Worm (Caenorhabditis elegans) whole organism, late embryonic: ENCODE results near the gene R04A9.7.

Experiments used
- C08G9.2 ChIP-seq: sonication (generic microtip); optimal IDR thresholded peaks from 2 replicates; lab custom pipeline; 2016; ENCODE audit warnings: mild to moderate bottlenecking, missing genetic modification characterization, moderate library complexity, missing compliant biosample characterization
- F13H6.1 ChIP-seq: sonication (generic microtip); optimal IDR thresholded peaks from 2 replicates; lab custom pipeline; 2016; ENCODE audit warnings: missing genetic modification characterization, missing compliant biosample characterization
- K09A11.1 ChIP-seq: sonication (generic microtip); optimal IDR thresholded peaks from 2 replicates; lab custom pipeline; 2017; ENCODE audit warnings: antibody characterized with exemption, mild to moderate bottlenecking, missing genetic modification characterization, missing compliant biosample characterization; ENCODE audit not compliant: insufficient read depth
- T23F11.4 ChIP-seq: fragments of 200-800 bp; sonication (Bioruptor generic); optimal IDR thresholded peaks from 2 replicates; lab custom pipeline; 2018; ENCODE audit warnings: mild to moderate bottlenecking, missing genetic modification characterization, missing compliant biosample characterization
- ahr-1 ChIP-seq: sonication (generic microtip); optimal IDR thresholded peaks from 2 replicates; lab custom pipeline; 2016; ENCODE audit warnings: missing genetic modification characterization, missing compliant biosample characterization
- ama-1 ChIP-seq: fragments of 150-350 bp; optimal IDR thresholded peaks from 2 replicates; lab custom pipeline; 2014
- ceh-18 ChIP-seq: sonication (generic microtip); optimal IDR thresholded peaks from 2 replicates; lab custom pipeline; 2016; ENCODE audit warnings: missing genetic modification characterization, missing compliant biosample characterization
- ceh-19 ChIP-seq: fragments of 200-800 bp; sonication (Bioruptor generic); optimal IDR thresholded peaks from 2 replicates; lab custom pipeline; 2018; ENCODE audit warnings: mild to moderate bottlenecking, missing genetic modification characterization, missing compliant biosample characterization
- ceh-2 ChIP-seq: sonication (generic microtip); optimal IDR thresholded peaks from 2 replicates; lab custom pipeline; 2016; ENCODE audit warnings: missing genotype, missing genetic modification characterization, missing compliant biosample characterization
- ceh-22 ChIP-seq: sonication (generic microtip); optimal IDR thresholded peaks from 2 replicates; lab custom pipeline; 2017; ENCODE audit warnings: missing biosample characterization, missing genetic modification characterization
- ceh-31 ChIP-seq: sonication (generic microtip); optimal IDR thresholded peaks from 2 replicates; lab custom pipeline; 2016; ENCODE audit warnings: missing genetic modification characterization, missing compliant biosample characterization
- ceh-34 ChIP-seq: sonication (generic microtip); optimal IDR thresholded peaks from 2 replicates; lab custom pipeline; 2016; ENCODE audit warnings: mild to moderate bottlenecking, missing genetic modification characterization, missing compliant biosample characterization
- ceh-6 ChIP-seq: fragments of 200-800 bp; sonication (Bioruptor generic); optimal IDR thresholded peaks from 2 replicates; lab custom pipeline; 2018; ENCODE audit warnings: mild to moderate bottlenecking, missing genetic modification characterization, missing compliant biosample characterization
- ceh-9 ChIP-seq: sonication (generic microtip); optimal IDR thresholded peaks from 2 replicates; lab custom pipeline; 2016; ENCODE audit warnings: mild to moderate bottlenecking, missing genetic modification characterization, inconsistent platforms, missing compliant biosample characterization
- che-1 ChIP-seq: sonication (generic microtip); optimal IDR thresholded peaks from 2 replicates; lab custom pipeline; 2016; ENCODE audit warnings: mild to moderate bottlenecking, missing genetic modification characterization, missing compliant biosample characterization
- dmd-4 ChIP-seq: sonication (generic microtip); optimal IDR thresholded peaks from 2 replicates; lab custom pipeline; 2016; ENCODE audit warnings: borderline replicate concordance, missing genetic modification characterization, missing compliant biosample characterization
- elt-2 ChIP-seq: sonication (generic microtip); optimal IDR thresholded peaks from 2 replicates; lab custom pipeline; 2016; ENCODE audit warnings: missing genetic modification reagents, missing genetic modification characterization, missing compliant biosample characterization
- elt-4 ChIP-seq: sonication (generic microtip); optimal IDR thresholded peaks from 2 replicates; lab custom pipeline; 2016; ENCODE audit warnings: missing genetic modification characterization, missing compliant biosample characterization
- eyg-1 ChIP-seq: sonication (generic microtip); optimal IDR thresholded peaks from 2 replicates; lab custom pipeline; 2016; ENCODE audit warnings: missing genotype, missing genetic modification characterization, missing compliant biosample characterization
- fax-1 ChIP-seq: sonication (generic microtip); optimal IDR thresholded peaks from 2 replicates; lab custom pipeline; 2016; ENCODE audit warnings: missing genotype, missing genetic modification characterization, missing compliant biosample characterization
- fkh-10 ChIP-seq: fragments of 150-350 bp; optimal IDR thresholded peaks from 2 replicates; lab custom pipeline; 2014; ENCODE audit warnings: missing biosample characterization, missing genetic modification reagents, missing genetic modification characterization
- fkh-6 ChIP-seq: sonication (generic microtip); optimal IDR thresholded peaks from 2 replicates; lab custom pipeline; 2016; ENCODE audit warnings: missing genetic modification characterization, missing compliant biosample characterization
- gmeb-2 ChIP-seq: sonication (generic microtip); optimal IDR thresholded peaks from 2 replicates; lab custom pipeline; 2016; ENCODE audit warnings: missing genetic modification characterization, inconsistent platforms, missing compliant biosample characterization
- hlh-13 ChIP-seq: fragments of 200-800 bp; sonication (Bioruptor generic); optimal IDR thresholded peaks from 2 replicates; lab custom pipeline; 2018; ENCODE audit warnings: mild to moderate bottlenecking, missing genetic modification characterization, missing compliant biosample characterization
- hlh-30 ChIP-seq: sonication (generic microtip); optimal IDR thresholded peaks from 2 replicates; lab custom pipeline; 2017; ENCODE audit warnings: antibody characterized with exemption, missing genetic modification characterization, missing compliant biosample characterization; ENCODE audit not compliant: insufficient read depth
- hlh-6 ChIP-seq: sonication (generic microtip); optimal IDR thresholded peaks from 2 replicates; lab custom pipeline; 2016; ENCODE audit warnings: missing genotype, missing genetic modification characterization, missing compliant biosample characterization
- lim-6 ChIP-seq: sonication (generic microtip); optimal IDR thresholded peaks from 2 replicates; lab custom pipeline; 2016; ENCODE audit warnings: missing genetic modification characterization, missing compliant biosample characterization
- nfya-1 ChIP-seq: sonication (generic microtip); optimal IDR thresholded peaks from 2 replicates; lab custom pipeline; 2017; ENCODE audit warnings: missing genetic modification characterization, mild to moderate bottlenecking, missing compliant biosample characterization, antibody characterized with exemption, moderate library complexity
- nhr-11 ChIP-seq: fragments of 150-350 bp; optimal IDR thresholded peaks from 2 replicates; lab custom pipeline; 2014; ENCODE audit warnings: missing biosample characterization, missing genetic modification characterization
- odd-2 ChIP-seq: sonication (generic microtip); optimal IDR thresholded peaks from 2 replicates; lab custom pipeline; 2017; ENCODE audit warnings: antibody characterized with exemption, mild to moderate bottlenecking, missing genetic modification characterization, missing compliant biosample characterization
- pag-3 ChIP-seq: sonication (generic microtip); optimal IDR thresholded peaks from 2 replicates; lab custom pipeline; 2016; ENCODE audit warnings: missing compliant biosample characterization, missing genetic modification characterization, borderline replicate concordance
- pat-9 ChIP-seq: fragments of 200-800 bp; sonication (Bioruptor generic); optimal IDR thresholded peaks from 2 replicates; lab custom pipeline; 2018; ENCODE audit warnings: mild to moderate bottlenecking, missing genetic modification characterization, moderate library complexity, missing compliant biosample characterization
- pqm-1 ChIP-seq: sonication (generic microtip); optimal IDR thresholded peaks from 2 replicates; lab custom pipeline; 2016; ENCODE audit warnings: missing genetic modification characterization, missing compliant biosample characterization
- pros-1 ChIP-seq: fragments of 150-350 bp; optimal IDR thresholded peaks from 2 replicates; lab custom pipeline; 2014; ENCODE audit warnings: missing biosample characterization, missing genetic modification reagents, missing genetic modification characterization
- sdc-2 ChIP-seq: sonication (generic microtip); optimal IDR thresholded peaks from 2 replicates; lab custom pipeline; 2016; ENCODE audit warnings: missing genotype, missing genetic modification characterization, missing compliant biosample characterization
- sox-2 ChIP-seq: fragments of 200-800 bp; sonication (Bioruptor generic); IDR thresholded peaks from 2 replicates; pipeline ENCODE4 v1.3.6; 2022; ENCODE audit warnings: missing genetic modification reagents, missing genetic modification characterization, missing compliant biosample characterization
- sox-4 ChIP-seq: sonication (generic microtip); optimal IDR thresholded peaks from 2 replicates; lab custom pipeline; 2017; ENCODE audit warnings: mild to moderate bottlenecking, missing genetic modification characterization, inconsistent platforms, missing compliant biosample characterization
- syd-9 ChIP-seq: sonication (generic microtip); optimal IDR thresholded peaks from 2 replicates; lab custom pipeline; 2016; ENCODE audit warnings: mild to moderate bottlenecking, missing genetic modification characterization, moderate library complexity, missing compliant biosample characterization
- tbx-2 ChIP-seq: sonication (generic microtip); optimal IDR thresholded peaks from 2 replicates; lab custom pipeline; 2016; ENCODE audit warnings: missing genetic modification characterization, missing compliant biosample characterization
- tbx-7 ChIP-seq: sonication (generic microtip); optimal IDR thresholded peaks from 2 replicates; lab custom pipeline; 2016; ENCODE audit warnings: missing genotype, missing genetic modification characterization, missing compliant biosample characterization
- ttx-3 ChIP-seq: sonication (generic microtip); optimal IDR thresholded peaks from 2 replicates; lab custom pipeline; 2016; ENCODE audit warnings: missing genetic modification reagents, missing genetic modification characterization, missing compliant biosample characterization
- unc-42 ChIP-seq: sonication (generic microtip); optimal IDR thresholded peaks from 2 replicates; lab custom pipeline; 2016; ENCODE audit warnings: missing genotype, missing genetic modification characterization, missing compliant biosample characterization
- unc-86 ChIP-seq: sonication (generic microtip); optimal IDR thresholded peaks from 2 replicates; lab custom pipeline; 2016; ENCODE audit warnings: missing genetic modification characterization, missing compliant biosample characterization
- ztf-16 ChIP-seq: sonication (generic microtip); optimal IDR thresholded peaks from 2 replicates; lab custom pipeline; 2017; ENCODE audit warnings: missing genetic modification characterization, missing compliant biosample characterization

Gene R04A9.7

DNA sequence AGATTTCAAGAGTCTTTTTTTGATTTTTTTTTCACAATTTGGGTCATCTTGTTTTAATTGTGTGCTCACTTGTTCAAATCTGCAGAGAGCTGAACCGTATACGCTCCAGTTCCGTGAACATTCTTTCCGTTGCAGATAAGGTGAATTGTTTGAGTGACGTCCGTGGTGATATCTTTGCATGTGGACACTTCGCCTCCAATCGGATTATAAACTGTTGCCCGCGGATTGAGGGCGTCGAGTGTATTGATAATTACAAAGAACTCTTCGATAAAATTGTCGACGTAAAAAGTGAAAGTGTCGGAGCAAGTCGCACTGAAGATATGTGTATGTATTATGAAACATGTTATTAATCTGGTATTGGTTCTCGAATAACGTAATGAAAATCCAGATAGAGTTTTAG lies 29.1 kb upstream of the R04A9.7 start:
- TF ChIP-seq fkh-6 (tag; lab: Kevin White, UChicago) (no peak), hlh-13 (GFP tag; lab: Kevin White, UChicago) (no peak), elt-4 (tag; lab: Kevin White, UChicago) (no peak)

DNA sequence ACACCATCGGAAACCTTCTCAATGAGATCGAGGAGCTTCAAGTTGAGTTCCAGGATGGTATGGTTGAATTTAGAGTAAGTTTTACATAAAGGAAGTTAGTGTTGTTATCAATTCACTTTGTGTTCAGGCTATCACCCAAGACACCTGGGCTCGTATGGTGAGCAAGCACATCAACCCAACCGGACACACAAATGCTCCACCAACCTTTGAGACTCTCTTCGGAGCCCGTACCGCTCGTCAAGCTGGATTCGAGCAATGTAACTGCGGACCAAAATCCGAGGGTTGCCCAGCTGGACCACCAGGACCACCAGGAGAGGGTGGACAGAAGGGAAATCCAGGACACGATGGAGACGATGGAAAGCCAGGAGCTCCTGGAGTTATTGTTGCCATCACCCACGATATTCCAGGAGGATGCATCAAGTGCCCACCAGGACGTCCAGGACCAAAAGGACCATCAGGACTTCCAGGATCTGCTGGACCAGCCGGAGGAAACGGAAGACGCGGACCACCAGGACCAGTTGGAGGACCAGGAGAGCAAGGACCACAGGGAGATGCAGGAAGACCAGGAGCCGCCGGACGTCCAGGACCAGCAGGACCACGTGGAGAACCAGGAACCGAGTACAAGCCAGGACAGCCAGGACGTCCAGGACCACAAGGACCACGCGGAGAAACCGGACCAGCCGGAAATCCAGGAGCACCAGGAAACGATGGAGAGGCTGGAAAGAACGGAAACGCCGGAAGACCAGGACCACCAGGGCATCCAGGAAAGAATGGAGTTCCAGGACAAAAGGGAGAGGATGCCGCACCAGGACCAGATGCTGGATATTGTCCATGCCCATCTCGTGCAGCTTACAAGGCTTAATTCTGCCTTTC lies 27.3 kb upstream of the R04A9.7 start:
- TF ChIP-seq ceh-18 (tag; lab: Kevin White, UChicago): no peak
- no peak for TF ChIP-seq fkh-10 (GFP tag; lab: Kevin White, UChicago)
- peak; percentile 15 for TF ChIP-seq C08G9.2
- TF ChIP-seq hlh-6 (tag; lab: Kevin White, UChicago): peak; percentile 5

DNA sequence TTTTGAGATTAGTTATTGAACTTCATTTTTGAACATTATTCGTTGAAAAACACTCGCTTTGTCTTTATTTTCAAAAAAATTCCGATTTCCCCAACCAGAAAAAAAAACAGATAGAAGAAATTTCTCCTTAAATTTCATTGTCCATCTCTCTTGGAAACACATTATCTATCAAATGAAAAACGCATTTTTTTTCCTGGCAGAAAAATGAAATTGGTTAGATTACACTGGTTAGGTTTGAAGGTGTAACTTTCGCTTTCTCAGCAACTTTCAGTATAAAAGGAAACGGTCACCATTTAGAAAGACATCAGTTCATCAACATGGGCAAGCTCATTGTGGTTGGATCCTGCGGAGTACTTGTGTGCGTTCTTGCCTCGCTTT lies 26.7 kb upstream of the R04A9.7 start, which contains the start of gene col-19:
TSS of gene col-19 (plus strand) at position 301 of the 378 bp plus-strand sequence.
- TF ChIP-seq tbx-2 (tag; lab: Kevin White, UChicago): no peak
- no peak for TF ChIP-seq hlh-6 (tag; lab: Kevin White, UChicago)
- no peak for TF ChIP-seq F13H6.1
- TF ChIP-seq nfya-1: no peak
- no peak for TF ChIP-seq unc-86 (tag; lab: Kevin White, UChicago)
- TF ChIP-seq eyg-1 (tag; lab: Kevin White, UChicago): no peak
- TF ChIP-seq pqm-1 (tag; lab: Kevin White, UChicago): no peak
- no peak for TF ChIP-seq ceh-6
- TF ChIP-seq K09A11.1 (tag; lab: Kevin White, UChicago): no peak
- no peak for TF ChIP-seq syd-9 (tag; lab: Kevin White, UChicago)
- no peak for TF ChIP-seq unc-42 (tag; lab: Kevin White, UChicago)
- TF ChIP-seq odd-2 (tag; lab: Kevin White, UChicago): no peak
- no peak for TF ChIP-seq che-1 (tag; lab: Kevin White, UChicago)

DNA sequence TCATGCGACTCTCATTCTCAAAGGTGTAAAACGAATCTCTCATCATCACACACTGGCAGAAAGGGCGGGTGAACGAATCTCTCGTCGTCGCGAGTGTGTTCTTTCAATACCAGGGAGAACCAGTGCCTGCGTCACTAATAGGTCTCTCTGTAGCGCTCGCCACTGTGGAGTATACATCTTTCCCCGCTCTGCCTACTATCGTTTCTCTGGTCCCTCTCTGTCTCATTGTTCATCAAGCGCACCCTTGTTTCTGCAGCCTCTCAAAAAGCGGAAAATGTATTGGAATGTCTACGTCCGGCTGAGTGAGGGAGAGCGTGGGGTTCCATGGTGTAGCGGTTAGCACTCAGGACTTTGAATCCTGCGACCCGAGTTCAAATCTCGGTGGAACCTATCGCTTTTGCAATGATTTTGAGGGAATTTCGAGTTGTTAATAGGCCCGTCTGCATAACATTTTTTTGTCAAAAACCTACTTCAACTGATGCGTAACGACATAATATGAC lies 15.4 kb upstream of the R04A9.7 start:
- TF ChIP-seq pat-9 (tag; lab: Kevin White, UChicago) (peak; percentile 87), ceh-2 (peak; percentile 83), unc-42 (tag; lab: Kevin White, UChicago) (peak; percentile 76), hlh-6 (tag; lab: Kevin White, UChicago) (peak; percentile 92), ztf-16 (tag; lab: Kevin White, UChicago) (peak; percentile 84), ceh-31 (peak; percentile 95), sox-4 (tag; lab: Kevin White, UChicago) (peak; percentile 86), hlh-30 (peak; percentile 39), ceh-34 (tag; lab: Kevin White, UChicago) (peak; percentile 95), ceh-9 (tag; lab: Kevin White, UChicago) (peak; percentile 79), F13H6.1 (peak; percentile 67), ceh-18 (tag; lab: Kevin White, UChicago) (peak; percentile 96), ceh-22 (tag; lab: Kevin White, UChicago) (peak; percentile 85), ceh-19 (GFP tag; lab: Kevin White, UChicago) (peak; percentile 89), lim-6 (tag; lab: Kevin White, UChicago) (peak; percentile 36), fax-1 (peak; percentile 81), gmeb-2 (peak; percentile 87), sox-2 (GFP tag; lab: Robert Waterston, UW) (peak; percentile 56; the same call in 1 of the 2 replicates), tbx-2 (tag; lab: Kevin White, UChicago) (peak; percentile 86), pros-1 (tag; lab: Kevin White, UChicago) (peak; percentile 19), T23F11.4 (GFP tag; lab: Kevin White, UChicago) (peak; percentile 77), ahr-1 (tag; lab: Kevin White, UChicago) (peak; percentile 67), tbx-7 (tag; lab: Kevin White, UChicago) (peak; percentile 43), sdc-2 (tag; lab: Kevin White, UChicago) (peak; percentile 98), nhr-11 (no peak), eyg-1 (tag; lab: Kevin White, UChicago) (peak; percentile 96), pag-3 (tag; lab: Kevin White, UChicago) (peak; percentile 72), ama-1 (lab: Kevin White, UChicago) (no peak), ttx-3 (tag; lab: Kevin White, UChicago) (peak; percentile 79), dmd-4 (tag; lab: Kevin White, UChicago) (peak; percentile 87), elt-2 (peak; percentile 93)
